Fruit fly (Drosophila melanogaster) whole organism, embryonic: ENCODE data around the gene RhoGDI.
A peak's percentile ranks its signal among the peaks of the same experiment; 100 is the strongest.

Experiments used
- CG11398 ChIP-seq: fragments of 200-800 bp; sonication (Bioruptor generic); optimal IDR thresholded peaks from 2 replicates; lab custom pipeline; 2016; ENCODE audit warnings: missing biosample characterization, missing genetic modification characterization
- CG16813 ChIP-seq: fragments of 200-800 bp; sonication (Bioruptor generic); IDR thresholded peaks from 3 replicates; pipeline ENCODE4 v1.3.6; 2022; ENCODE audit warnings: missing biosample characterization, missing genetic modification characterization; ENCODE audit not compliant: partially characterized antibody
- CG17802 ChIP-seq: fragments of 200-800 bp; sonication (Bioruptor generic); optimal IDR thresholded peaks from 2 replicates; lab custom pipeline; 2018; ENCODE audit warnings: missing biosample characterization, mild to moderate bottlenecking, missing genetic modification characterization, moderate library complexity
- Ptx1 ChIP-seq: fragments of 200-800 bp; sonication (Bioruptor generic); IDR thresholded peaks from 2 replicates; pipeline ENCODE4 v1.3.6; 2022; ENCODE audit warnings: missing biosample characterization, missing genetic modification characterization
- fd3F ChIP-seq: fragments of 200-800 bp; sonication (Bioruptor generic); optimal IDR thresholded peaks from 2 replicates; lab custom pipeline; 2018; ENCODE audit warnings: missing biosample characterization, mild to moderate bottlenecking, missing genetic modification characterization, moderate library complexity
- hb ChIP-seq: fragments of 200-800 bp; sonication (Bioruptor generic); IDR thresholded peaks from 3 replicates; pipeline ENCODE4 v1.3.6; 2022; ENCODE audit warnings: missing biosample characterization, missing genetic modification characterization; ENCODE audit not compliant: partially characterized antibody
- onecut ChIP-seq: fragments of 200-800 bp; sonication (Bioruptor generic); IDR thresholded peaks from 2 replicates; pipeline ENCODE4 v1.3.6; 2022; ENCODE audit warnings: missing biosample characterization, missing genetic modification characterization
- tgo ChIP-seq: fragments of 200-800 bp; sonication (Bioruptor generic); IDR thresholded peaks from 3 replicates; pipeline ENCODE4 v1.3.6; 2022; ENCODE audit warnings: missing biosample characterization, missing genetic modification characterization

DNA sequence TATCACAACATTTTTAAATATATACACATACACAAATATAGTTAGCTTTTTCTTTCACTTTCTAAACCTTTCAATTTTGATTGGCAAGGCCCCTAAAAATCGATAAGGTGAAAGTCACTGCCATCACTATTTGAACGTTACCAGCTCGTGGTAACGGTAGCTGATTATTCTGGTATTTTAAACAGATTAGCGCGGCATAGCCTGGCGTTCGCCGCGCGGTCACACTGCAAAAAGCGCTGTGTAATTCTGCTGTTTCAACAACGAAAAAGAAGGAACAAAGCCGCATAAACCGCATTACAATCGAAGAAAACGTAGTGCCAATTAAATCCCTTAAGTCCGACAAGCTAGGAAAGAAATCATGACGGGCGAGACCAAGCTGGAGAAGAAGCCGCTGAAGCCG, 13.7 kb upstream of the RhoGDI start, which contains the start of gene Rpn1:
- TF ChIP-seq CG17802 = no peak
- TF ChIP-seq Ptx1 (GFP tag; lab: Robert Waterston, UW) = no peak
- peak; percentile 88 for TF ChIP-seq onecut (GFP tag; lab: Robert Waterston, UW)
- TF ChIP-seq fd3F (GFP tag; lab: Kevin White, UChicago) = no peak
- TF ChIP-seq tgo (GFP tag; lab: Robert Waterston, UW) = no peak
- peak; percentile 60; the same call in 2 of the 3 replicates for TF ChIP-seq CG16813
- no peak for TF ChIP-seq hb (GFP tag; lab: Robert Waterston, UW)
- no peak for TF ChIP-seq CG11398
